Fruit fly (Drosophila melanogaster): ENCODE data around the gene CG31517.

- TF ChIP-seq CrebB (tag; optimal IDR thresholded peaks at IDR 0.05) (no peak), Optix (GFP tag; IDR thresholded peaks at IDR 0.05) (no peak), CG10147 (GFP tag; optimal IDR thresholded peaks at IDR 0.05) (no peak), CG6765 (GFP tag; optimal IDR thresholded peaks at IDR 0.05) (no peak), CG1233 (GFP tag; optimal IDR thresholded peaks at IDR 0.05) (no peak), CG9215 (GFP tag; IDR thresholded peaks at IDR 0.05) (no peak), h (optimal IDR thresholded peaks at IDR 0.05) (no peak)
Observed at dm6 chr3R:13981584-13981983, 33.4 kb downstream of the CG31517 start.

All from whole organism, embryonic.